Worm (Caenorhabditis elegans) whole organism, L2 larva: ENCODE measurements around the gene F38A1.6.

Experiments
- F13H6.1 ChIP-seq: sonication (generic microtip); optimal IDR thresholded peaks from 2 replicates; lab custom pipeline; 2016; ENCODE audit warnings: missing genetic modification characterization, missing compliant biosample characterization
- R02D3.7 ChIP-seq: fragments of 150-350 bp; optimal IDR thresholded peaks from 2 replicates; lab custom pipeline; 2014; ENCODE audit warnings: missing biosample characterization, missing genetic modification characterization
- Y55F3AM.14 ChIP-seq: fragments of 200-800 bp; sonication (Bioruptor generic); optimal IDR thresholded peaks from 2 replicates; lab custom pipeline; 2018; ENCODE audit warnings: mild to moderate bottlenecking, missing genetic modification characterization, missing compliant biosample characterization
- ZK546.5 ChIP-seq: sonication (generic microtip); optimal IDR thresholded peaks from 2 replicates; lab custom pipeline; 2017; ENCODE audit warnings: missing biosample characterization, missing genetic modification characterization
- alr-1 ChIP-seq: fragments of 150-350 bp; optimal IDR thresholded peaks from 2 replicates; lab custom pipeline; 2014; ENCODE audit warnings: missing biosample characterization, missing genetic modification characterization
- ceh-16 ChIP-seq: fragments of 150-350 bp; optimal IDR thresholded peaks from 2 replicates; lab custom pipeline; 2014; ENCODE audit warnings: missing biosample characterization, missing genetic modification characterization
- crh-2 ChIP-seq: sonication (generic microtip); optimal IDR thresholded peaks from 2 replicates; lab custom pipeline; 2017; ENCODE audit warnings: missing biosample characterization, missing genetic modification characterization
- elt-1 ChIP-seq: fragments of 150-350 bp; optimal IDR thresholded peaks from 2 replicates; lab custom pipeline; 2014; ENCODE audit warnings: missing biosample characterization, missing genetic modification characterization
- fos-1 ChIP-seq: fragments of 150-350 bp; optimal IDR thresholded peaks from 2 replicates; lab custom pipeline; 2014; ENCODE audit warnings: missing biosample characterization, missing genetic modification characterization
- lin-11 ChIP-seq: fragments of 150-350 bp; sonication (generic microtip); optimal IDR thresholded peaks from 2 replicates; lab custom pipeline; 2014; ENCODE audit warnings: missing biosample characterization, missing genetic modification characterization, inconsistent platforms, mixed read lengths
- lsy-2 ChIP-seq, 2 experiments: fragments of 150-350 bp in 1 of 2; sonication (generic microtip) in 1 of 2; optimal IDR thresholded peaks; 2 replicates each; lab custom pipeline; 2014 to 2017; ENCODE audit warnings: missing biosample characterization in 2 of 2, missing genetic modification characterization in 2 of 2
- mab-5 ChIP-seq: fragments of 150-350 bp; optimal IDR thresholded peaks from 2 replicates; lab custom pipeline; 2014; ENCODE audit warnings: missing biosample characterization, missing genetic modification characterization
- mbf-1 ChIP-seq: sonication (generic microtip); optimal IDR thresholded peaks from 2 replicates; lab custom pipeline; 2017; ENCODE audit warnings: missing biosample characterization, missing genetic modification characterization
- mdl-1 ChIP-seq, 2 experiments: fragments of 150-350 bp in 1 of 2; sonication (generic microtip) in 1 of 2; optimal IDR thresholded peaks; 2 replicates each; lab custom pipeline; 2017; ENCODE audit warnings: missing biosample characterization in 2 of 2, missing genetic modification characterization in 2 of 2
- nhr-10 ChIP-seq: sonication (generic microtip); optimal IDR thresholded peaks from 2 replicates; lab custom pipeline; 2017; ENCODE audit warnings: missing biosample characterization, missing genetic modification characterization
- nhr-11 ChIP-seq: fragments of 150-350 bp; optimal IDR thresholded peaks from 2 replicates; lab custom pipeline; 2014; ENCODE audit warnings: missing biosample characterization, missing genetic modification characterization
- nhr-12 ChIP-seq: fragments of 150-350 bp; optimal IDR thresholded peaks from 2 replicates; lab custom pipeline; 2014; ENCODE audit warnings: missing biosample characterization, missing genetic modification characterization
- nhr-129 ChIP-seq: fragments of 150-350 bp; optimal IDR thresholded peaks from 2 replicates; lab custom pipeline; 2014; ENCODE audit warnings: missing biosample characterization, missing genetic modification characterization
- nhr-21 ChIP-seq: fragments of 150-350 bp; optimal IDR thresholded peaks from 2 replicates; lab custom pipeline; 2014; ENCODE audit warnings: missing biosample characterization, missing genetic modification characterization
- nhr-23 ChIP-seq: fragments of 150-350 bp; optimal IDR thresholded peaks from 2 replicates; lab custom pipeline; 2014; ENCODE audit warnings: missing biosample characterization, missing genetic modification reagents, missing genetic modification characterization
- nhr-237 ChIP-seq: fragments of 150-350 bp; optimal IDR thresholded peaks from 2 replicates; lab custom pipeline; 2014; ENCODE audit warnings: missing biosample characterization, missing genetic modification characterization
- nhr-77 ChIP-seq: fragments of 150-350 bp; optimal IDR thresholded peaks from 2 replicates; lab custom pipeline; 2014; ENCODE audit warnings: missing biosample characterization, missing genetic modification characterization
- peb-1 ChIP-seq: fragments of 150-350 bp; optimal IDR thresholded peaks from 2 replicates; lab custom pipeline; 2014; ENCODE audit warnings: missing biosample characterization, missing genetic modification characterization
- sem-4 ChIP-seq: fragments of 150-350 bp; optimal IDR thresholded peaks from 2 replicates; lab custom pipeline; 2014; ENCODE audit warnings: missing biosample characterization, missing genetic modification reagents, missing genetic modification characterization
- skn-1 ChIP-seq: sonication (generic microtip); optimal IDR thresholded peaks from 2 replicates; lab custom pipeline; 2017; ENCODE audit warnings: missing biosample characterization, missing genetic modification characterization
- sma-3 ChIP-seq: sonication (generic microtip); optimal IDR thresholded peaks from 2 replicates; lab custom pipeline; 2016; ENCODE audit warnings: missing genetic modification reagents, missing genetic modification characterization, missing compliant biosample characterization
- sma-9 ChIP-seq, 2 experiments: fragments of 150-350 bp in 1 of 2; sonication (generic microtip) in 1 of 2; optimal IDR thresholded peaks; 2 replicates each; lab custom pipeline; 2014 to 2016; ENCODE audit warnings: missing genetic modification characterization in 2 of 2, mild to moderate bottlenecking in 1 of 2, missing biosample characterization in 1 of 2, missing compliant biosample characterization in 1 of 2, missing genetic modification reagents in 1 of 2, moderate library complexity in 1 of 2
- snpc-4 ChIP-seq: fragments of 150-350 bp; optimal IDR thresholded peaks from 2 replicates; lab custom pipeline; 2014; ENCODE audit warnings: missing biosample characterization, missing genetic modification characterization
- unc-55 ChIP-seq: fragments of 150-350 bp; sonication (generic microtip); optimal IDR thresholded peaks from 3 replicates; lab custom pipeline; 2014; ENCODE audit warnings: missing biosample characterization, missing genetic modification reagents, missing genetic modification characterization
- ztf-1 ChIP-seq: fragments of 200-800 bp; sonication (Bioruptor generic); conservative IDR thresholded peaks from 2 replicates; pipeline ENCODE4 v1.3.6; 2022; ENCODE audit warnings: missing genetic modification characterization, missing compliant biosample characterization

The F38A1.6 gene

DNA sequence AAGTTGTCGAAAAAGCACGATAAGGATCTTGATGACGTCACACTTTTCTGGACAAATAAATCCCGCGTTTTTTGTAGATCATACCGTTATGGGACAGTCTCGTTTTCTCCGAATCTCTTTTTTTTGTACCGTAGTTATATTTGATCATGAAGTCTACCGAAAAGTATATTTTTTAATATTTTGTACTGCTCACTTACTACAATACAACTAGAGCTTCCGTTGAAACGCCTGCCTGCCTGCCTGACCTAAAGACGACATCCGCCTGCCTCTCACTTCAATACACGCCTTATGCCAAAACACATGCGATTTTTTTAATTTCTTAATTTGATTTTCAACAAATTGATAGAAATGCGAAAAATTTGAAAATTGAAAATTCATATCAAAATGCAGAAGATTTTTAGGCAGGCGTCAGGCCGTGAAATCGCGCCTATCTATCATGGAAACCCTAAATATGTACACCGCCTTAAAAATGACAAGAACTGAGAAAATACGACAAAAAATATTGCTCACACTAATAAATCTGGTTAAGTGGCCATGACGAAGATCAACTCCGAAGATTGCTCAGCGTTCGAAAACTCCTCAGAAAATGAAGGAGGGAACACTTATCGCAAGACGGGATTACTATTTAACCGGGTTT is 25.9 kb upstream of the F38A1.6 start, which contains the start of gene W09G12.8:
TSS of gene W09G12.8 (plus strand) at position 587 of the 637 bp plus-strand sequence.
- TF ChIP-seq crh-2: no peak
- TF ChIP-seq sem-4 (tag; lab: Kevin White, UChicago): no peak

DNA sequence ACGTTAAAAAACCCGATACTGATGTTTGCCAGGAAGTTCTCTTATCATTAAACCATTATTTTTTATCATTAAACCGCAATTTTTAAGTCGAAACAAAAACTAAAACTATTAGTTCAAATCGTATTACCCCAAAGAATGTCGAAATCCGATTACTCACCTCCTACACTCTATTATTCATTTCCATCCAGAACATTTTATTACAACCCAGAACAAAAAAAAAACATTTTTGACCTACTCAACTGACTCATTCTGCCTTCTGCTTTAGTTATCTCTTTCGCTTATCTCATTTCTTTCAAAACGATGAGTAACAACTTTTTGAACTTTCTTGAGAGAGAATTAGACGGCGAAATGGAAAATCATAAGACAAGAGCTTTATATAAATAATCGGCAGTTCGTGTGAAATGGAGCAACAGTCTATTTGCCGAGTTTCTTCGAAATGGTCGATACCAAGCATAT is 23.0 kb upstream of the F38A1.6 start, which contains the start of gene W09G12.7:
TSS of gene W09G12.7 (plus strand) at position 406 of the 456 bp plus-strand sequence.
- TF ChIP-seq sma-3 (GFP tag; lab: Kevin White, UChicago) (no peak), fos-1 (tag; lab: Kevin White, UChicago) (peak; percentile 72)

DNA sequence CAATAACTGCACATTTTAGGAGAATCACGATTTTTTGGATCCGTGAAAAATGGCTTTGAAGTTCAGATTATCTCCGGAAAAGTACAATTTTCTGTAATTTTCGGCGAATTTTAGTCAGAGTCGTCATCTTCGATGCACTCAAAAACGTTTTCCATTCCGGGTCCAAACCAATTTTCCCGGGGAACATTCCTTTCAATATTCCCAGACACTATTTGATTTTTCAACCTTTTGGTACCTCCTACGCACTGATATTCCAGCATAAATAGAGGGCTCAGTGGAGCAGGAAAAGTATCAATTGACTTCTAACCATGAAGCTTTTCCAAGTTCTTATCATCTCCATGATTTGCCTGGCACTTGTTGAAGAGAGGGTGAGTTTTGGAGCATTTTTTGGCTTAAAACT is 20.1 kb upstream of the F38A1.6 start, which contains the start of gene W09G12.6:
TSS of gene W09G12.6 (plus strand) at position 301 of the 400 bp plus-strand sequence.
- no peak for TF ChIP-seq elt-1 (tag; lab: Kevin White, UChicago)
- TF ChIP-seq alr-1 (tag; lab: Kevin White, UChicago): no peak
- TF ChIP-seq snpc-4 (tag; lab: Kevin White, UChicago): no peak
- TF ChIP-seq skn-1 (tag; lab: Kevin White, UChicago): no peak
- no peak for TF ChIP-seq nhr-10 (tag; lab: Kevin White, UChicago)
- no peak for TF ChIP-seq lsy-2 (tag; optimal IDR thresholded peaks at IDR 0.05; lab: Kevin White, UChicago)
- no peak for TF ChIP-seq mbf-1
- TF ChIP-seq Y55F3AM.14 (GFP tag; lab: Kevin White, UChicago): no peak
- no peak for TF ChIP-seq nhr-23
- no peak for TF ChIP-seq mab-5 (tag; lab: Kevin White, UChicago)
- TF ChIP-seq peb-1 (tag; lab: Kevin White, UChicago): no peak
- no peak for TF ChIP-seq nhr-77 (tag; lab: Kevin White, UChicago)
- no peak for TF ChIP-seq F13H6.1 (tag; lab: Kevin White, UChicago)

DNA sequence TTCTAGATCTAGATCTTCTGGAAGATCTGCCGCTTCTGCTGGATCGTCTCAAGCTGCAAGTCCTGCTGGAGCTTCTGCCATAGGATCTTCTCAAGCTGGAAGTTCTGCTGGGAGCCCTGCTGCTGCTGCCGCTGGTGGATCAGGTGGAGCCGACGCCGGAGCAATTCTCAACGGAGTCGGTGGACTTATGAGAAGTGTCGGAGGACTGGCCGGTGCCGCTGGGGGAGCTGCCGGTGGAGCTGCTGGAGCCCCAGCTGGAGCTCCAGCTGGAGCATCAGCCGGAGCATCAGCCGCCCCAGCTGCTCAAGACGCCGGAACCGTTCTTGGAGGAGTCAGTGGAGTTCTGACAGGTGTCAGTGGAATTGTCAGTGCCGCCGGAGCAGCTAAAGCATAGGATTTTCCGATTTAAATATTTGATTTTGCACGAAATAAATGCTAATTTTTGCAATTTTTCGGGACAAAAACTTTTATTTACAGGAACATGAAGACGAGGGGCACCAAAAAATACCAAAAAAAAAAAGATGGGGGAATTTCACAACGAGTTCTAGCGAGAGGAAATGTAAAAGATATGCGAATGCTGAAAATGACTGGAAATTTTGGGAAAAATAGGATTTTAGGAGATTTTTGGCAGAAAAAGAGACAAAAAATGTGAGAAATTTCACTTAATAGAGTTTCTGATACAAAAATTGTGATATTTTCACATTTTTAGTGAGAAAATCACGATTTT is 19.1 kb upstream of the F38A1.6 start:
- TF ChIP-seq sma-9 (GFP tag; optimal IDR thresholded peaks at IDR 0.05; lab: Kevin White, UChicago) (no peak), sma-9 (tag; optimal IDR thresholded peaks at IDR 0.05; lab: Kevin White, UChicago) (no peak), ZK546.5 (tag; lab: Kevin White, UChicago) (no peak), ztf-1 (GFP tag; lab: Robert Waterston, UW) (no peak), alr-1 (tag; lab: Kevin White, UChicago) (no peak), ceh-16 (no peak), nhr-77 (tag; lab: Kevin White, UChicago) (no peak), nhr-11 (tag; lab: Kevin White, UChicago) (no peak), unc-55 (no peak), skn-1 (tag; lab: Kevin White, UChicago) (no peak), nhr-12 (no peak), nhr-237 (tag; lab: Kevin White, UChicago) (no peak), Y55F3AM.14 (GFP tag; lab: Kevin White, UChicago) (no peak), nhr-129 (tag; lab: Kevin White, UChicago) (no peak), lsy-2 (tag; optimal IDR thresholded peaks at IDR 0.05; lab: Kevin White, UChicago) (no peak), fos-1 (tag; lab: Kevin White, UChicago) (no peak), mdl-1 (tag; optimal IDR thresholded peaks at IDR 0.05; lab: Kevin White, UChicago) (no peak), nhr-10 (tag; lab: Kevin White, UChicago) (no peak), R02D3.7 (tag; lab: Kevin White, UChicago) (no peak)
- TF ChIP-seq, all 48 proteins: peak for 0

DNA sequence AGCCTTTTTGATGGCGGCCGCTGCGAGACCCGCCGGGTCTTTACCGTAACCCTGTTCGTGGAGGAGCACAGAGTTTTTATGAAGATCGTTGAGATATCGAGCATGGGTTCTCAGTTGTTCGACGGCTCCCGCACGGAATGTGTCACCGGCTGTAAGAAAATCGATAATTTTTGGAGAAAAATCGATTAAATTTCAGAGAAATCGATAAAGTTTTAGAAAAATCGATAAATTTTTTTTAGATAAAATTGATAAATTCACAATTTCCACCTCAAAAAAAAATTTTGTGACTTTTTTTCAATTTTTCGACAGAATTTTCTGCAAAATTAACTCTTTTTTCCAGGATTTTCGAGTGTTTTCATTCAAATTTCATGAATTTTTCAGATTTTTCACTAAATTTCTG is 16.9 kb upstream of the F38A1.6 start:
- TF ChIP-seq lin-11 (tag; lab: Kevin White, UChicago) (no peak), nhr-21 (tag; lab: Kevin White, UChicago) (no peak), lsy-2 (tag; optimal IDR thresholded peaks at IDR 0.05; lab: Kevin White, UChicago) (no peak), nhr-23 (no peak), nhr-12 (no peak), sma-9 (GFP tag; optimal IDR thresholded peaks at IDR 0.05; lab: Kevin White, UChicago) (no peak), sma-9 (tag; optimal IDR thresholded peaks at IDR 0.05; lab: Kevin White, UChicago) (no peak)
